Fruit fly (Drosophila melanogaster): ENCODE results near the gene PlexA.

dm6 chr4:1061095-1061432 lies 34.2 kb upstream of the PlexA start:
- TF ChIP-seq CG8478 (optimal IDR thresholded peaks at IDR 0.05) (no peak), CTCF (optimal IDR thresholded peaks at IDR 0.05) (no peak)
